Worm (Caenorhabditis elegans): Measurements from ENCODE around the gene npr-15.

npr-15 gene

DNA sequence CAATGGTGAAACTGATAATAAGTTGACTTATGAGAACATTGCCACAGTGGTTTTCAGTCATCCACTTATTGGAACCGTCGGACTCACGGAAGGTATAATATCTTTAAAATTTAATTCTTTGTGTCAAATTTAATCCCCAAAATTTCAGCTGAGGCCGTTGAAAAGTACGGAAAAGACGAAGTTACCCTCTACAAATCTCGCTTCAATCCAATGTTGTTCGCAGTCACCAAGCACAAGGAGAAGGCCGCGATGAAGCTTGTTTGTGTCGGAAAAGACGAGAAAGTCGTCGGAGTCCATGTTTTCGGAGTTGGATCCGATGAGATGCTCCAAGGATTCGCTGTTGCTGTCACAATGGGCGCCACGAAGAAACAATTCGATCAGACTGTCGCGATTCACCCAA, 42.0 kb downstream of the npr-15 start:
- no peak for TF ChIP-seq klf-2 (GFP tag; conservative IDR thresholded peaks at IDR 0.05)
- TF ChIP-seq med-1 (GFP tag; optimal IDR thresholded peaks at IDR 0.05; ENCODE audit: insufficient read depth), result no peak
- TF ChIP-seq tab-1 (GFP tag; IDR thresholded peaks at IDR 0.05), result no peak
- no peak for TF ChIP-seq flt-1 (GFP tag; IDR thresholded peaks at IDR 0.05)
- TF ChIP-seq cog-1 (tag; optimal IDR thresholded peaks at IDR 0.05), result no peak
- no peak for TF ChIP-seq ref-1 (GFP tag; conservative IDR thresholded peaks at IDR 0.05)
- TF ChIP-seq T22C8.4 (GFP tag; IDR thresholded peaks at IDR 0.05), result no peak
- TF ChIP-seq ztf-29 (GFP tag; IDR thresholded peaks at IDR 0.05), result no peak
- TF ChIP-seq ztf-23 (GFP tag; IDR thresholded peaks at IDR 0.05), result no peak

DNA sequence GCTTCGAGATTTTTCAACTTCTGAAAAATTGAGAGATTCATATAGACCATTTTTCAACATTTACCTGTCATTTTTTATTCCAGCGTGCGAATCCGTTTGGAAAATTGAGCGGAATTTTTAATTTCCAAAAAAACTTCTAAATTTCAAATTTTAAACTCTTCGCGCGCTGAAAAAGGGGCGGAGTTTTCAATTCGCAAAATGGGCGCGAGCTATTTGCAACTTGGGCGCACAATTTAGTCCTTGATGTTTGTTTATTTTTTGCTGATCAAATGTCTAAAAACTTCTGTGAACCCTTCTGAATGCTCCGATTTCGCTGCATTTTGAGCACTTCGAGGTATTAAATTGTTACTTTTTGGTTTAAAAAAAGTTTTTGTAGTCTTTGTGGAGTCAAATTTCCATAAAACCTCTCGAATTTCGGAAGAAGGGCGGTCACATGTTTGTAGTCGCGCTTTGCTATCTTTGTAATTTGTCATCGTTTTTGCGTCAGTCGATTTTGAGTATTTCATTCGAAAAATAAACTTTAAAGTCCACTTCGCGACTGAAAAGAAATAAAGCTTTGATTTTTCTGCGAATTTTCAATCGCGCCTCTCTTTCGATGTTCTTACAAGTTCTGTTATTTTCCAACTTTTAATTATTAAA, 43.7 kb downstream of the npr-15 start, which contains the start of the genes madf-8 and gsr-1:
madf-8 (minus strand) TSS at position 156 of the 639 bp plus-strand sequence.
gsr-1 (plus strand) TSS at position 231 of the 639 bp plus-strand sequence.
- TF ChIP-seq ztf-29 (GFP tag; IDR thresholded peaks at IDR 0.05) (no peak), ztf-23 (GFP tag; IDR thresholded peaks at IDR 0.05) (peak; percentile 68; the same call in 1 of the 2 replicates), cog-1 (tag; optimal IDR thresholded peaks at IDR 0.05) (no peak), ref-1 (GFP tag; conservative IDR thresholded peaks at IDR 0.05) (no peak), klf-2 (GFP tag; conservative IDR thresholded peaks at IDR 0.05) (no peak)

DNA sequence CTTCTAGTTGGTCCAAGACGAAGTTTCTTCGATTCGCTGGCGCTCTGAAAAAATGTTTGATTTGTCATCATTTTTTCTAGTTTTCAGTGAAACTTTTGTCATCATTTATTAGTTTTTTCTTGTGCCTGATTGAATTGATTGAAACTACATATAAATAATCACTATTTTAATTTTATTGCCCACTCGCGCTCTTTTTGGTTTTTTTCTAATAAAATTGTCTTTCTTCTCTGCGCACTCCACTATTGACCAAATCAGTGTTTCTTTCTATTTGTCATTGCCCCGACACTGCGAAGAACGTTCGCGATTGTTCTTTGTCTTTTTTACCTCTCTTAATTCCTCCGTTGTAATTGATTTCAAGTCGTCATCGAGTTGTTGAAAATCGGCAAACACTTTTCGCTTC, 44.2 kb downstream of the npr-15 start:
- no peak for TF ChIP-seq flt-1 (GFP tag; IDR thresholded peaks at IDR 0.05)
- no peak for TF ChIP-seq tab-1 (GFP tag; IDR thresholded peaks at IDR 0.05)
- no peak for TF ChIP-seq ztf-23 (GFP tag; IDR thresholded peaks at IDR 0.05)
- TF ChIP-seq med-1 (GFP tag; optimal IDR thresholded peaks at IDR 0.05; ENCODE audit: insufficient read depth), result no peak
- TF ChIP-seq T22C8.4 (GFP tag; IDR thresholded peaks at IDR 0.05), result no peak
- no peak for TF ChIP-seq ztf-29 (GFP tag; IDR thresholded peaks at IDR 0.05)
- TF ChIP-seq klf-2 (GFP tag; conservative IDR thresholded peaks at IDR 0.05), result no peak
- no peak for TF ChIP-seq ref-1 (GFP tag; conservative IDR thresholded peaks at IDR 0.05)
- TF ChIP-seq cog-1 (tag; optimal IDR thresholded peaks at IDR 0.05), result no peak

DNA sequence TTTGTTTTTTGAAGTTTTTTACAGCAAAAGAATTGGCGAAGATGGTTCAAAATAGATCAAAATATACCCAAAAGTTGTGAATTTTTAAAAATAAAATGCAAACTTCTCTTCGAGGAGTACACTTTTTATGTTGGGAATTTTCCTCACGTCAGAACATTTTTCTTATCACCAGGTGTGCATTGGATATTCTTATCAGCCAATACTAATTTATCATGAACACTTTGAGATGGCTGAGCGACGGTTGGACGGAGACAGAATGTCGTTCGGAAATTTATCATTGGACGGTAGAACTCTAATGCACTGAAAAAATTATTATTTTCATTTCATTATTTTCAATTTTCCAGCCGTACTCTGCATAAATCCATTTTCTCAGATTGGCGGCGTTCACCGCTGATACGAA, 45.2 kb downstream of the npr-15 start:
- TF ChIP-seq flt-1 (GFP tag; IDR thresholded peaks at IDR 0.05) (no peak), cog-1 (tag; optimal IDR thresholded peaks at IDR 0.05) (no peak), T22C8.4 (GFP tag; IDR thresholded peaks at IDR 0.05) (no peak), klf-2 (GFP tag; conservative IDR thresholded peaks at IDR 0.05) (no peak), tab-1 (GFP tag; IDR thresholded peaks at IDR 0.05) (no peak), med-1 (GFP tag; optimal IDR thresholded peaks at IDR 0.05; ENCODE audit: insufficient read depth) (no peak), ztf-29 (GFP tag; IDR thresholded peaks at IDR 0.05) (no peak), ztf-23 (GFP tag; IDR thresholded peaks at IDR 0.05) (no peak), ref-1 (GFP tag; conservative IDR thresholded peaks at IDR 0.05) (no peak)

DNA sequence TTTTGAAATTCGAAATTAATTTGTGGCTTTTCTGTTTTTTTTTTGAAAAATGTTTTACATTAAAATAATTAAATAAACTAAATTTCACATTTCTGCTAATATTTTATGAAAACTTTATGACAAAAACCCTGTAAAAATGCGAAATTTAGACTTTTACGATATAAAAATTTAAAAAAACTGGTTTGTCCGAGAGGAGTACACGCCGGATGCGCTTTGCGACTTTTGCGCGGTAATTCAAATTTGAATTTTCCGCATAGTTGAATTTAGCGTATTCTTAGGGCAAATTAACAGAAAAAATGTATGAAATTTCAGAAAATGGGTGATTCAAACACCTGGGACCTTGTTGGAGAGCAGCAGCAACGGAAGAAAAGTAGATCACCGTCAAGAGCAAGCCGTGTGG, 50.4 kb downstream of the npr-15 start, which contains the start of gene unc-93:
unc-93 (plus strand) TSS at position 301 of the 400 bp plus-strand sequence.
- TF ChIP-seq tab-1 (GFP tag; IDR thresholded peaks at IDR 0.05) (no peak), klf-2 (GFP tag; conservative IDR thresholded peaks at IDR 0.05) (no peak), med-1 (GFP tag; optimal IDR thresholded peaks at IDR 0.05; ENCODE audit: insufficient read depth) (no peak), ref-1 (GFP tag; conservative IDR thresholded peaks at IDR 0.05) (no peak), ztf-29 (GFP tag; IDR thresholded peaks at IDR 0.05) (no peak), ztf-23 (GFP tag; IDR thresholded peaks at IDR 0.05) (no peak), flt-1 (GFP tag; IDR thresholded peaks at IDR 0.05) (no peak), cog-1 (tag; optimal IDR thresholded peaks at IDR 0.05) (no peak), T22C8.4 (GFP tag; IDR thresholded peaks at IDR 0.05) (no peak)

DNA sequence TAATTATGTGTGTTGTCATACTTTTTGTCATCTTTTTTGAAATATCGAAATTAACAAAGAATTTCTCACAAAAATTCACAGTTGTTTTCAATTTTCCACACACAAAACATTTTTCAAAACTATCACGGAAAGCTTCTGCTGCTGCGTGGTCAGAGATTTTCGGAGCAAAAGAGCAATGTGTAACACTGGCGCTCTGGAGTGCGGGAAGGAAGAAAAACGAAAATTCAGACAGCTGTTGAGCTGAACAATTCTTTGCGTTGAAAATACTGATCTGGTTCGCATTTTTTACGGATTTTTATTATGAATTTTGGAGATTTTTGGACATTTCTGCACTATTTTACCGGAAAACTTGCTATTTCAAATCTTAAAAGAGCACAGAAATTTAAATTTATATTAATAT, 50.9 kb downstream of the npr-15 start:
- TF ChIP-seq tab-1 (GFP tag; IDR thresholded peaks at IDR 0.05) (no peak), ztf-29 (GFP tag; IDR thresholded peaks at IDR 0.05) (no peak)

DNA sequence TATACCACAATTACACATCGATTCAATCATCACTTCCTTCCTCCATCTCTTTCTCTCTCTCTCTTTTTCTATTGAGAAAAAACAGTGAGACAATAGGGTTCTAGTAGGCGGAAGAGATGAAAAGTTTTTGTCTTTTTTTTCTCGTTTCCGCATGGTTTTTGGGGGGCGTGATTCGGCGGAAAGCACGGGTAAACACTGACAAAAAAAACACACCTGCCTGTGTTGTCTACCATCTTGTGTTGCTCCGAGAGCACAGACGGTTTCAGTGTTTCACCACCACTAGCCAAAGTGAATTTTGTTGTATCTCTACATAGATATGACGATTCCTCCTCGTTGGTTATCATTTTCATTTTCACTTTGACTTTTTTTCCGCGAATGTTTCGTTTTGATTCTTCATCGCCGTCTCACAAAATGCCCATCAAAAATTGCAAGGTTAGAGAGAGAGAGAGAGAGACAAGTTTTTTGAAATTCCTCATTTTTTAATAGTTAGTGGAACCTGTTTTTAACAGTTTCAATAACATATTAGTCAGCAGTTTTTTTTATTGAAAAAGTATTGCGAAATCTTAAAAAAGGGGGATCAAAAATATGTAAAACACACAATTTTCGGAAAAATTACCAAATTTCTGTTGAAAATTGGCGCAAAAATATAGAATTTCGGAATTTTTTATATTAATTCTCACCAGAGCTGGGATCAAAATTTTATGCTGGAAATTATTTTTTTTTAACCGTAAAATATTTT, 57.1 kb downstream of the npr-15 start:
- no peak for TF ChIP-seq flt-1 (GFP tag; IDR thresholded peaks at IDR 0.05)
- no peak for TF ChIP-seq cog-1 (tag; optimal IDR thresholded peaks at IDR 0.05)
- TF ChIP-seq ztf-23 (GFP tag; IDR thresholded peaks at IDR 0.05), result no peak
- TF ChIP-seq med-1 (GFP tag; optimal IDR thresholded peaks at IDR 0.05; ENCODE audit: insufficient read depth), result no peak
- TF ChIP-seq klf-2 (GFP tag; conservative IDR thresholded peaks at IDR 0.05), result no peak
- no peak for TF ChIP-seq ref-1 (GFP tag; conservative IDR thresholded peaks at IDR 0.05)
- TF ChIP-seq tab-1 (GFP tag; IDR thresholded peaks at IDR 0.05), result no peak
- no peak for TF ChIP-seq ztf-29 (GFP tag; IDR thresholded peaks at IDR 0.05)
- TF ChIP-seq T22C8.4 (GFP tag; IDR thresholded peaks at IDR 0.05), result no peak

DNA sequence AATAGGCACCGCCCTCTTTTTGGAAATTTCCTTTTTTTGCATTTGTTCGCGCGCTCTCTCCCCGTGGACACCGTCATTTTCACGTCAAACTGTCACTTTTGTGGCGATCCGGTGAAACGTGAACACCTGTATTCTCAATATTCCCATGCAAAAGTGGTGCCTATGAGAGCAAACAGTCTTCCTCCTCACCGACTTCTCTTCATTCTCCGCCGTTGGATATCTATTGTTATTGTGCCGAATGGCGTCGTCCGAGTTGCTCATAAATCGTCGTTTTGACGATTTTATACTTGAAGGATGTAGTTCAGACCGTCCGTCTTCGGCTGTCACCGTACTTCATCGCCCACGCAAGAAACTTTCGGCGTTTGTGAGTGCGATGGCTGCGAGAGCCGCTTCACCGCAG, 58.6 kb downstream of the npr-15 start, which contains the start of gene rilp-1:
rilp-1 (plus strand) TSS at position 301 of the 400 bp plus-strand sequence.
- TF ChIP-seq ref-1 (GFP tag; conservative IDR thresholded peaks at IDR 0.05) (0 out of 2 replicates have a peak, but pooled peaks have one; percentile 15), T22C8.4 (GFP tag; IDR thresholded peaks at IDR 0.05) (no peak), cog-1 (tag; optimal IDR thresholded peaks at IDR 0.05) (no peak), tab-1 (GFP tag; IDR thresholded peaks at IDR 0.05) (no peak)

DNA sequence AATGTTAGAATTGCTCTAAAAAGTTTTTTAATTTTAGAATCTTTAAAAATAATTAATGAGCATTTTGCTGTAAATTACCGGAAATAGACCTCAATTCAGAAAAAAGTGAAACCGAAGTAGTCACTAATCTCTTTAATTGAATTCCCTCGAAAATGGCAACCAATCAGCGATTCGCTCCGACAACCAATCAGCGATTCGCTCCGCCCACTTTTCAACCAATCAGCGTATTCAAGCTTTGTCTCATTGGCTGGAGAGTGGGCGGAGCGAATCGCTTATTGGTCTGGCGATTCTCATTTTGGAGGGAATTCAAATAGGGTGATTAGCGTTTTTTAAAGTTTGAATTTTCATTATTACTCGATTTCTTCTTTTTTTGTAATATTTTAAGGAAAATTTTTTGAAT, 59.6 kb downstream of the npr-15 start:
- TF ChIP-seq ref-1 (GFP tag; conservative IDR thresholded peaks at IDR 0.05) (no peak), ztf-29 (GFP tag; IDR thresholded peaks at IDR 0.05) (no peak), klf-2 (GFP tag; conservative IDR thresholded peaks at IDR 0.05) (no peak), med-1 (GFP tag; optimal IDR thresholded peaks at IDR 0.05; ENCODE audit: insufficient read depth) (no peak), cog-1 (tag; optimal IDR thresholded peaks at IDR 0.05) (no peak), tab-1 (GFP tag; IDR thresholded peaks at IDR 0.05) (no peak), T22C8.4 (GFP tag; IDR thresholded peaks at IDR 0.05) (no peak), flt-1 (GFP tag; IDR thresholded peaks at IDR 0.05) (no peak), ztf-23 (GFP tag; IDR thresholded peaks at IDR 0.05) (no peak)

Data from whole organism, midembryonic.